Worm (Caenorhabditis elegans) whole organism, L1 larva: ENCODE data around the gene cku-80.
"Not testable (repeated sequence)": the region's sequence is repeated elsewhere in the genome, so short reads cannot be mapped to it uniquely, and the experiment has no call there.

ENCODE experiments used
- alr-1 ChIP-seq: fragments of 200-800 bp; sonication (Bioruptor generic); optimal IDR thresholded peaks from 2 replicates; lab custom pipeline; 2018; ENCODE audit warnings: borderline replicate concordance, mild to moderate bottlenecking, missing genetic modification characterization, missing compliant biosample characterization
- nhr-84 ChIP-seq: sonication (generic microtip); optimal IDR thresholded peaks from 2 replicates; lab custom pipeline; 2017; ENCODE audit warnings: missing biosample characterization, missing genetic modification characterization

DNA sequence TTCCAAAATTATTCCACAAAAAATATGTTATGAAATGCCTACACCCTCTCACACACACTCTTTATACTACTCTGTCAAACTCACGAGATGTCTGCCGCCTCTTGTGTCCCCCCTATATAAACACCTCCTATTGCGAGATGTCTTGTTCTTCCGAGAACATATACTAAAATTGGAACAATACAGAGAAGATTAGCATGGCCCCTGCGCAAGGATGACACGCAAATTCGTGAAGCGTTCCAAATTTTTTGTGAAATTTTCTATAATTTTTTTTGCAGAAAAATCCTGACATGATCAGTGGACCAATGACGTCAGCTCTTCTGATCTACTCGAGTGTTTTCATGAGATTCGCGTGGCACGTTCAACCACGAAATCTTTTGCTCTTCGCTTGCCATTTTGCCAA lies 5.6 kb upstream of the cku-80 start:
- TF ChIP-seq alr-1; nhr-84 (tag; lab: Kevin White, UChicago): not testable (repeated sequence)
